Worm (Caenorhabditis elegans) whole organism, late embryonic: ENCODE measurements around the gene faah-2.

Experiments used
- ceh-18 ChIP-seq: sonication (generic microtip); optimal IDR thresholded peaks from 2 replicates; lab custom pipeline; 2016; ENCODE audit warnings: missing genetic modification characterization, missing compliant biosample characterization
- ceh-24 ChIP-seq: sonication (generic microtip); optimal IDR thresholded peaks from 2 replicates; lab custom pipeline; 2016; ENCODE audit warnings: mild to moderate bottlenecking, missing genetic modification characterization, missing compliant biosample characterization
- ceh-30 ChIP-seq: fragments of 150-350 bp; optimal IDR thresholded peaks from 2 replicates; lab custom pipeline; 2014; ENCODE audit warnings: missing biosample characterization, missing genetic modification characterization
- ceh-48 ChIP-seq: sonication (generic microtip); optimal IDR thresholded peaks from 2 replicates; lab custom pipeline; 2016; ENCODE audit warnings: missing genetic modification characterization, inconsistent platforms, missing compliant biosample characterization
- ceh-6 ChIP-seq: fragments of 200-800 bp; sonication (Bioruptor generic); optimal IDR thresholded peaks from 2 replicates; lab custom pipeline; 2018; ENCODE audit warnings: mild to moderate bottlenecking, missing genetic modification characterization, missing compliant biosample characterization
- che-1 ChIP-seq: sonication (generic microtip); optimal IDR thresholded peaks from 2 replicates; lab custom pipeline; 2016; ENCODE audit warnings: mild to moderate bottlenecking, missing genetic modification characterization, missing compliant biosample characterization
- dmd-4 ChIP-seq: sonication (generic microtip); optimal IDR thresholded peaks from 2 replicates; lab custom pipeline; 2016; ENCODE audit warnings: borderline replicate concordance, missing genetic modification characterization, missing compliant biosample characterization
- fkh-6 ChIP-seq: sonication (generic microtip); optimal IDR thresholded peaks from 2 replicates; lab custom pipeline; 2016; ENCODE audit warnings: missing genetic modification characterization, missing compliant biosample characterization
- hlh-30 ChIP-seq: sonication (generic microtip); optimal IDR thresholded peaks from 2 replicates; lab custom pipeline; 2017; ENCODE audit warnings: antibody characterized with exemption, missing genetic modification characterization, missing compliant biosample characterization; ENCODE audit not compliant: insufficient read depth
- hlh-8 ChIP-seq: sonication (generic microtip); optimal IDR thresholded peaks from 2 replicates; lab custom pipeline; 2016; ENCODE audit warnings: missing genotype, missing genetic modification characterization, missing compliant biosample characterization
- lim-6 ChIP-seq: sonication (generic microtip); optimal IDR thresholded peaks from 2 replicates; lab custom pipeline; 2016; ENCODE audit warnings: missing genetic modification characterization, missing compliant biosample characterization
- lin-11 ChIP-seq: fragments of 200-800 bp; sonication (Bioruptor generic); optimal IDR thresholded peaks from 2 replicates; lab custom pipeline; 2018; ENCODE audit warnings: mild to moderate bottlenecking, missing genetic modification characterization, missing compliant biosample characterization
- nfya-1 ChIP-seq: sonication (generic microtip); optimal IDR thresholded peaks from 2 replicates; lab custom pipeline; 2017; ENCODE audit warnings: missing genetic modification characterization, mild to moderate bottlenecking, missing compliant biosample characterization, antibody characterized with exemption, moderate library complexity
- pag-3 ChIP-seq: sonication (generic microtip); optimal IDR thresholded peaks from 2 replicates; lab custom pipeline; 2016; ENCODE audit warnings: missing compliant biosample characterization, missing genetic modification characterization, borderline replicate concordance
- pat-9 ChIP-seq: fragments of 200-800 bp; sonication (Bioruptor generic); optimal IDR thresholded peaks from 2 replicates; lab custom pipeline; 2018; ENCODE audit warnings: mild to moderate bottlenecking, missing genetic modification characterization, moderate library complexity, missing compliant biosample characterization
- pax-1 ChIP-seq: fragments of 150-350 bp; optimal IDR thresholded peaks from 2 replicates; lab custom pipeline; 2014; ENCODE audit warnings: missing biosample characterization, missing genetic modification characterization
- pha-2 ChIP-seq: sonication (generic microtip); optimal IDR thresholded peaks from 2 replicates; lab custom pipeline; 2017; ENCODE audit warnings: mild to moderate bottlenecking, missing genetic modification characterization, missing compliant biosample characterization
- pha-4 ChIP-seq: fragments of 150-350 bp; optimal IDR thresholded peaks from 2 replicates; lab custom pipeline; 2018; ENCODE audit warnings: missing biosample characterization, missing genetic modification reagents, missing genetic modification characterization
- pros-1 ChIP-seq: fragments of 150-350 bp; optimal IDR thresholded peaks from 2 replicates; lab custom pipeline; 2014; ENCODE audit warnings: missing biosample characterization, missing genetic modification reagents, missing genetic modification characterization
- sox-2 ChIP-seq: fragments of 200-800 bp; sonication (Bioruptor generic); IDR thresholded peaks from 2 replicates; pipeline ENCODE4 v1.3.6; 2022; ENCODE audit warnings: missing genetic modification reagents, missing genetic modification characterization, missing compliant biosample characterization
- sox-4 ChIP-seq: sonication (generic microtip); optimal IDR thresholded peaks from 2 replicates; lab custom pipeline; 2017; ENCODE audit warnings: mild to moderate bottlenecking, missing genetic modification characterization, inconsistent platforms, missing compliant biosample characterization
- syd-9 ChIP-seq: sonication (generic microtip); optimal IDR thresholded peaks from 2 replicates; lab custom pipeline; 2016; ENCODE audit warnings: mild to moderate bottlenecking, missing genetic modification characterization, moderate library complexity, missing compliant biosample characterization
- tbx-2 ChIP-seq: sonication (generic microtip); optimal IDR thresholded peaks from 2 replicates; lab custom pipeline; 2016; ENCODE audit warnings: missing genetic modification characterization, missing compliant biosample characterization
- zip-5 ChIP-seq: sonication (generic microtip); optimal IDR thresholded peaks from 2 replicates; lab custom pipeline; 2016; ENCODE audit warnings: missing genetic modification characterization, missing compliant biosample characterization

Gene faah-2

DNA sequence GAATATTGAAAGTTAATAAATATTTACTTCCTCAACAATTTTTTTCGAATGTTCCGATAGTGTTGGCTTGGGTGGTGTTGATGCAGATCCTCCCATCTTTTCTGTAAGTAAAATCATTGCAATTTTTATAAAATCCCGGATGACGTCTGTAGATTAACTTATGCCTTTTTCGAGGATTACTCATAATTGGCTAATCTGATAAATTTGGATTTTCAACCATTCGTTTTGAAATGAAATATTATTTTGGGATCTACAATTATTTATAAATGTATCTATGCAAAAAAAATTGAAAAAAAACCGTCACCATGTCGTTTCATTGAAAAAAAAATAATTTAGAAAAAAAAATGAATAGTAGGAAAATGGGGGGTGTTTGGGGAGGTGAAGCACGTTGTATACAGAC, 48.9 kb downstream of the faah-2 start, which contains the start of gene glrx-22:
glrx-22 (minus strand) TSS at position 101 of the 400 bp plus-strand sequence.
- TF ChIP-seq fkh-6 (tag; lab: Kevin White, UChicago) (no peak), dmd-4 (tag; lab: Kevin White, UChicago) (no peak), ceh-18 (no peak), lim-6 (no peak), sox-2 (GFP tag; lab: Robert Waterston, UW) (no peak), lin-11 (no peak), pax-1 (no peak), che-1 (tag; lab: Kevin White, UChicago) (no peak), pros-1 (no peak), ceh-24 (tag; lab: Kevin White, UChicago) (no peak), sox-4 (tag; lab: Kevin White, UChicago) (no peak), tbx-2 (tag; lab: Kevin White, UChicago) (no peak)
- TF ChIP-seq, all 69 proteins: peak for 0

DNA sequence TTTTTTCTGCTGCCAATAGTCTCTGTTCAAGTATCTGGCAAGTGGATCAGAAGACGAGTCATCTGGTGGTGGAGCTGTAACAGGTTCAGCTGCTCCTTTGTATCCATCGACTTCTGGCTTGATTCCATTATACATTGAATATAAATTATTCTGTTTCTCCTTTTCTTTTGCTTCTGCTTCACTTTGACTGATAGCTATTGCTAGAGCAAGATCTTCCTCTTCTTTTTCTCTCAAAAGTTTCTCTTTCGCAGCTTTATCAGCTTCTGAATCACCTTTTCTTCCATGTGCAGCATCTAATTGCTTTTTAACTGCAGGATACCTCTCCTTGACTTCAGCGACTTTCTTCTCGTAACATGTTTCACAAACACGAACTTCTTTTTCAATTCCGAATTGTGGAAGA, 51.3 kb downstream of the faah-2 start:
- TF ChIP-seq sox-2 (GFP tag; lab: Robert Waterston, UW) (no peak), ceh-6 (GFP tag; lab: Kevin White, UChicago) (no peak), nfya-1 (no peak), pha-2 (tag; lab: Kevin White, UChicago) (no peak), lin-11 (no peak), zip-5 (tag; lab: Kevin White, UChicago) (no peak), hlh-8 (tag; lab: Kevin White, UChicago) (no peak), syd-9 (no peak), ceh-30 (tag; lab: Kevin White, UChicago) (no peak), pax-1 (no peak), pat-9 (no peak), ceh-48 (no peak), pha-4 (no peak), pag-3 (tag; lab: Kevin White, UChicago) (no peak), hlh-30 (tag; lab: Kevin White, UChicago) (no peak)
- TF ChIP-seq, all 69 proteins: peak for 0
